Worm (Caenorhabditis elegans) whole organism, late embryonic: ENCODE measurements around the gene C06G3.3.
A peak's percentile ranks its signal among the peaks of the same experiment; 100 is the strongest.

Experiments used
- C38D4.7 ChIP-seq: fragments of 200-800 bp; sonication (Bioruptor generic); optimal IDR thresholded peaks from 2 replicates; lab custom pipeline; 2018; ENCODE audit warnings: mild to moderate bottlenecking, missing genetic modification characterization, moderate library complexity, missing compliant biosample characterization
- K09A11.1 ChIP-seq: sonication (generic microtip); optimal IDR thresholded peaks from 2 replicates; lab custom pipeline; 2017; ENCODE audit warnings: antibody characterized with exemption, mild to moderate bottlenecking, missing genetic modification characterization, missing compliant biosample characterization; ENCODE audit not compliant: insufficient read depth
- T23F11.4 ChIP-seq: fragments of 200-800 bp; sonication (Bioruptor generic); optimal IDR thresholded peaks from 2 replicates; lab custom pipeline; 2018; ENCODE audit warnings: mild to moderate bottlenecking, missing genetic modification characterization, missing compliant biosample characterization
- ahr-1 ChIP-seq: sonication (generic microtip); optimal IDR thresholded peaks from 2 replicates; lab custom pipeline; 2016; ENCODE audit warnings: missing genetic modification characterization, missing compliant biosample characterization
- ceh-18 ChIP-seq: sonication (generic microtip); optimal IDR thresholded peaks from 2 replicates; lab custom pipeline; 2016; ENCODE audit warnings: missing genetic modification characterization, missing compliant biosample characterization
- ceh-2 ChIP-seq: sonication (generic microtip); optimal IDR thresholded peaks from 2 replicates; lab custom pipeline; 2016; ENCODE audit warnings: missing genotype, missing genetic modification characterization, missing compliant biosample characterization
- ceh-24 ChIP-seq: sonication (generic microtip); optimal IDR thresholded peaks from 2 replicates; lab custom pipeline; 2016; ENCODE audit warnings: mild to moderate bottlenecking, missing genetic modification characterization, missing compliant biosample characterization
- ceh-34 ChIP-seq: sonication (generic microtip); optimal IDR thresholded peaks from 2 replicates; lab custom pipeline; 2016; ENCODE audit warnings: mild to moderate bottlenecking, missing genetic modification characterization, missing compliant biosample characterization
- ceh-48 ChIP-seq: sonication (generic microtip); optimal IDR thresholded peaks from 2 replicates; lab custom pipeline; 2016; ENCODE audit warnings: missing genetic modification characterization, inconsistent platforms, missing compliant biosample characterization
- ceh-6 ChIP-seq: fragments of 200-800 bp; sonication (Bioruptor generic); optimal IDR thresholded peaks from 2 replicates; lab custom pipeline; 2018; ENCODE audit warnings: mild to moderate bottlenecking, missing genetic modification characterization, missing compliant biosample characterization
- che-1 ChIP-seq: sonication (generic microtip); optimal IDR thresholded peaks from 2 replicates; lab custom pipeline; 2016; ENCODE audit warnings: mild to moderate bottlenecking, missing genetic modification characterization, missing compliant biosample characterization
- dve-1 ChIP-seq: sonication (generic microtip); optimal IDR thresholded peaks from 2 replicates; lab custom pipeline; 2017; ENCODE audit warnings: antibody characterized with exemption, mild to moderate bottlenecking, missing genetic modification characterization, missing compliant biosample characterization
- elt-2 ChIP-seq: sonication (generic microtip); optimal IDR thresholded peaks from 2 replicates; lab custom pipeline; 2016; ENCODE audit warnings: missing genetic modification reagents, missing genetic modification characterization, missing compliant biosample characterization
- eyg-1 ChIP-seq: sonication (generic microtip); optimal IDR thresholded peaks from 2 replicates; lab custom pipeline; 2016; ENCODE audit warnings: missing genotype, missing genetic modification characterization, missing compliant biosample characterization
- hlh-13 ChIP-seq: fragments of 200-800 bp; sonication (Bioruptor generic); optimal IDR thresholded peaks from 2 replicates; lab custom pipeline; 2018; ENCODE audit warnings: mild to moderate bottlenecking, missing genetic modification characterization, missing compliant biosample characterization
- hlh-15 ChIP-seq: sonication (generic microtip); optimal IDR thresholded peaks from 2 replicates; lab custom pipeline; 2016; ENCODE audit warnings: missing genetic modification characterization, missing compliant biosample characterization
- hlh-6 ChIP-seq: sonication (generic microtip); optimal IDR thresholded peaks from 2 replicates; lab custom pipeline; 2016; ENCODE audit warnings: missing genotype, missing genetic modification characterization, missing compliant biosample characterization
- lim-6 ChIP-seq: sonication (generic microtip); optimal IDR thresholded peaks from 2 replicates; lab custom pipeline; 2016; ENCODE audit warnings: missing genetic modification characterization, missing compliant biosample characterization
- lin-11 ChIP-seq: fragments of 200-800 bp; sonication (Bioruptor generic); optimal IDR thresholded peaks from 2 replicates; lab custom pipeline; 2018; ENCODE audit warnings: mild to moderate bottlenecking, missing genetic modification characterization, missing compliant biosample characterization
- madf-2 ChIP-seq: sonication (generic microtip); optimal IDR thresholded peaks from 2 replicates; lab custom pipeline; 2017; ENCODE audit warnings: missing genetic modification characterization, missing compliant biosample characterization
- mec-3 ChIP-seq: sonication (generic microtip); optimal IDR thresholded peaks from 2 replicates; lab custom pipeline; 2016; ENCODE audit warnings: borderline replicate concordance, missing genetic modification characterization, missing compliant biosample characterization
- nfya-1 ChIP-seq: sonication (generic microtip); optimal IDR thresholded peaks from 2 replicates; lab custom pipeline; 2017; ENCODE audit warnings: missing genetic modification characterization, mild to moderate bottlenecking, missing compliant biosample characterization, antibody characterized with exemption, moderate library complexity
- npax-4 ChIP-seq: sonication (generic microtip); optimal IDR thresholded peaks from 2 replicates; lab custom pipeline; 2016; ENCODE audit warnings: missing genetic modification characterization, missing compliant biosample characterization
- odd-2 ChIP-seq: sonication (generic microtip); optimal IDR thresholded peaks from 2 replicates; lab custom pipeline; 2017; ENCODE audit warnings: antibody characterized with exemption, mild to moderate bottlenecking, missing genetic modification characterization, missing compliant biosample characterization
- pag-3 ChIP-seq: sonication (generic microtip); optimal IDR thresholded peaks from 2 replicates; lab custom pipeline; 2016; ENCODE audit warnings: missing compliant biosample characterization, missing genetic modification characterization, borderline replicate concordance
- pat-9 ChIP-seq: fragments of 200-800 bp; sonication (Bioruptor generic); optimal IDR thresholded peaks from 2 replicates; lab custom pipeline; 2018; ENCODE audit warnings: mild to moderate bottlenecking, missing genetic modification characterization, moderate library complexity, missing compliant biosample characterization
- pax-1 ChIP-seq: fragments of 150-350 bp; optimal IDR thresholded peaks from 2 replicates; lab custom pipeline; 2014; ENCODE audit warnings: missing biosample characterization, missing genetic modification characterization
- pha-4 ChIP-seq: fragments of 150-350 bp; optimal IDR thresholded peaks from 2 replicates; lab custom pipeline; 2018; ENCODE audit warnings: missing biosample characterization, missing genetic modification reagents, missing genetic modification characterization
- pqm-1 ChIP-seq: sonication (generic microtip); optimal IDR thresholded peaks from 2 replicates; lab custom pipeline; 2016; ENCODE audit warnings: missing genetic modification characterization, missing compliant biosample characterization
- ref-2 ChIP-seq: sonication (generic microtip); optimal IDR thresholded peaks from 2 replicates; lab custom pipeline; 2016; ENCODE audit warnings: missing genetic modification characterization, missing compliant biosample characterization
- rnt-1 ChIP-seq: sonication (generic microtip); optimal IDR thresholded peaks from 2 replicates; lab custom pipeline; 2016; ENCODE audit warnings: missing genetic modification characterization, missing compliant biosample characterization
- sdc-2 ChIP-seq: sonication (generic microtip); optimal IDR thresholded peaks from 2 replicates; lab custom pipeline; 2016; ENCODE audit warnings: missing genotype, missing genetic modification characterization, missing compliant biosample characterization
- sox-2 ChIP-seq: fragments of 200-800 bp; sonication (Bioruptor generic); IDR thresholded peaks from 2 replicates; pipeline ENCODE4 v1.3.6; 2022; ENCODE audit warnings: missing genetic modification reagents, missing genetic modification characterization, missing compliant biosample characterization
- tbx-2 ChIP-seq: sonication (generic microtip); optimal IDR thresholded peaks from 2 replicates; lab custom pipeline; 2016; ENCODE audit warnings: missing genetic modification characterization, missing compliant biosample characterization
- tbx-7 ChIP-seq: sonication (generic microtip); optimal IDR thresholded peaks from 2 replicates; lab custom pipeline; 2016; ENCODE audit warnings: missing genotype, missing genetic modification characterization, missing compliant biosample characterization
- ttx-3 ChIP-seq: sonication (generic microtip); optimal IDR thresholded peaks from 2 replicates; lab custom pipeline; 2016; ENCODE audit warnings: missing genetic modification reagents, missing genetic modification characterization, missing compliant biosample characterization
- unc-3 ChIP-seq, 2 experiments: fragments of 200-800 bp in 1 of 2; sonication (Bioruptor generic) in 1 of 2; sonication (generic microtip) in 1 of 2; conservative IDR thresholded peaks in 1 of 2; optimal IDR thresholded peaks in 1 of 2; 2 replicates each; pipeline versions ENCODE4 v1.3.6 to Lab custom; 2016 to 2022; ENCODE audit warnings: missing compliant biosample characterization in 2 of 2, missing genetic modification characterization in 2 of 2, missing genetic modification reagents in 1 of 2
- unc-42 ChIP-seq: sonication (generic microtip); optimal IDR thresholded peaks from 2 replicates; lab custom pipeline; 2016; ENCODE audit warnings: missing genotype, missing genetic modification characterization, missing compliant biosample characterization
- unc-55 ChIP-seq: sonication (generic microtip); optimal IDR thresholded peaks from 2 replicates; lab custom pipeline; 2017; ENCODE audit warnings: missing biosample characterization, missing genetic modification reagents, missing genetic modification characterization
- unc-86 ChIP-seq: sonication (generic microtip); optimal IDR thresholded peaks from 2 replicates; lab custom pipeline; 2016; ENCODE audit warnings: missing genetic modification characterization, missing compliant biosample characterization
- ztf-16 ChIP-seq: sonication (generic microtip); optimal IDR thresholded peaks from 2 replicates; lab custom pipeline; 2017; ENCODE audit warnings: missing genetic modification characterization, missing compliant biosample characterization

The C06G3.3 gene

ce11 chrIV:7044552-7045139, 8.7 kb downstream of the C06G3.3 start, which contains the start of gene tin-9.1:
Gene tin-9.1, minus strand, starts transcription at chrIV:7044602.
- TF ChIP-seq unc-86 (tag; lab: Kevin White, UChicago), result no peak
- TF ChIP-seq T23F11.4 (GFP tag; lab: Kevin White, UChicago), result no peak
- peak; percentile 32 for TF ChIP-seq nfya-1 (tag; lab: Kevin White, UChicago)
- TF ChIP-seq ceh-2 (tag; lab: Kevin White, UChicago), result no peak
- no peak for TF ChIP-seq unc-3 (GFP tag; conservative IDR thresholded peaks at IDR 0.05; lab: Robert Waterston, UW)
- TF ChIP-seq unc-3 (tag; optimal IDR thresholded peaks at IDR 0.05; lab: Kevin White, UChicago), result no peak
- TF ChIP-seq pax-1, result no peak
- peak; percentile 8 for TF ChIP-seq unc-42 (tag; lab: Kevin White, UChicago)
- no peak for TF ChIP-seq pag-3 (tag; lab: Kevin White, UChicago)

- TF ChIP-seq npax-4 (tag; lab: Kevin White, UChicago) (no peak), elt-2 (tag; lab: Kevin White, UChicago) (peak; percentile 19)
These were observed 9.5 kb downstream of the C06G3.3 start for ce11 chrIV:7045362-7045936.

DNA sequence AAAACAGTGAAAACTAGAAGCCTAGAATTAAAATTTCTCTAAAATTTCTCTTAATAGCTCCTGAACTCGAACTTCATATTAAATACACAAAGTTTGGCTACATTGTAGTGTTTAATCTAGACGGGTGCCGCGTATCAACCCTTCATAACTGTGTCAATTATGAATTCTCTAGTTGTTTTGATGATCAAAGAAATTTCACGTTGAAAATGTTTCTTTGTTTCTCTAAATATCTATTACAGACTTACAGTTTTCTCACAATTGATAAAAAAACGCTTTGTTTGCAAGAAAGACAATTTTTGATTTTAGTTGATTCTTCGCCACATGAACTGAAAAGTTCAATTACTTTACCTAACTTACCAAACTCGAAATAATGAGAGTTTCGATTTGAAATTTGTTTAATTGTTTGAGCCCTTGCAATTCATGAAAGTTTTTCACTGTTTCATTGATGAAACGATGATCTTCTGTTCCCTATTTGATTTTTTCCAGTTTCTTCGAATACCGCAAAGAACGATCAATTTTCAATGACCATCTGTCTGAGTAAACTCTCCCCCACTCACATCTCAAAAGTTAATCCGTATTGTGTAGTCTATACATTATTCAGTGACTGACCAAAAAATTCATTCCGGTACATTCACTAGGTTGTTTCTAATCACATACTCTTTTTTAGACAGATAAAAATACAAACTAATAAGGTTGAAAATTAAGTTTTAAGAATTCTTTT, 10.9 kb downstream of the C06G3.3 start:
- no peak for TF ChIP-seq odd-2 (tag; lab: Kevin White, UChicago)
- TF ChIP-seq hlh-15 (tag; lab: Kevin White, UChicago), result no peak
- TF ChIP-seq C38D4.7 (GFP tag; lab: Kevin White, UChicago), result no peak
- no peak for TF ChIP-seq ref-2 (tag; lab: Kevin White, UChicago)
- TF ChIP-seq unc-3 (GFP tag; conservative IDR thresholded peaks at IDR 0.05; lab: Robert Waterston, UW), result no peak
- no peak for TF ChIP-seq unc-3 (tag; optimal IDR thresholded peaks at IDR 0.05; lab: Kevin White, UChicago)
- no peak for TF ChIP-seq ceh-48
- TF ChIP-seq ahr-1 (tag; lab: Kevin White, UChicago), result no peak
- no peak for TF ChIP-seq che-1 (tag; lab: Kevin White, UChicago)
- TF ChIP-seq eyg-1 (tag; lab: Kevin White, UChicago), result no peak
- TF ChIP-seq pha-4, result no peak
- no peak for TF ChIP-seq nfya-1 (tag; lab: Kevin White, UChicago)
- no peak for TF ChIP-seq tbx-2 (tag; lab: Kevin White, UChicago)
- TF ChIP-seq unc-86 (tag; lab: Kevin White, UChicago), result no peak

DNA sequence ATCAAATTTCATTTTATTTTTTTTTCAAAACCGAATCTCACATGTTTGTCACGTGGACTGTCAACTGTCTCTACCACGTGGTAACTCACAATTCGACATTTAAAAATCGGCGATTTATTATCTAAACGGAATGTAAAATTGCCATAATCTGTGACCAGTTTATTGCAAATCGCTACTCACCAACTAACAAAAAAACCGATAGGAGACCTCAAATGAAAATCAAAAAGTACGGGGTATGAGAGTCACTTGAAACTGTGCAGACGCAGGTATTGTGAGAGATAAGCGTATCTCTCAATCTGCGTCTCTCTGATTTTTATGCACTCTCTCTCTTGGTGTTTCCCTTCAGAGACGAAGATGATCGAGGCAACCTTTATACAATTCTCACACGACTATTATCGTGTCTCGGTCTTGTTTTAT, 11.8 kb downstream of the C06G3.3 start:
- no peak for TF ChIP-seq madf-2 (tag; lab: Kevin White, UChicago)
- TF ChIP-seq ahr-1 (tag; lab: Kevin White, UChicago), result no peak
- TF ChIP-seq mec-3 (tag; lab: Kevin White, UChicago), result no peak
- TF ChIP-seq ceh-6 (GFP tag; lab: Kevin White, UChicago), result no peak
- TF ChIP-seq rnt-1 (tag; lab: Kevin White, UChicago), result no peak
- TF ChIP-seq pag-3 (tag; lab: Kevin White, UChicago), result no peak
- no peak for TF ChIP-seq npax-4 (tag; lab: Kevin White, UChicago)
- TF ChIP-seq sdc-2, result no peak
- TF ChIP-seq pqm-1 (tag; lab: Kevin White, UChicago), result peak; percentile 30
- TF ChIP-seq sox-2, result no peak
- TF ChIP-seq T23F11.4 (GFP tag; lab: Kevin White, UChicago), result no peak
- TF ChIP-seq C38D4.7 (GFP tag; lab: Kevin White, UChicago), result no peak
- no peak for TF ChIP-seq hlh-13 (GFP tag; lab: Kevin White, UChicago)
- TF ChIP-seq ttx-3 (tag; lab: Kevin White, UChicago), result no peak
- no peak for TF ChIP-seq hlh-6
- no peak for TF ChIP-seq K09A11.1 (tag; lab: Kevin White, UChicago)
- no peak for TF ChIP-seq hlh-15 (tag; lab: Kevin White, UChicago)
- TF ChIP-seq tbx-7 (tag; lab: Kevin White, UChicago), result no peak
- TF ChIP-seq unc-55 (GFP tag; lab: Kevin White, UChicago), result peak; percentile 13
- TF ChIP-seq ceh-24, result no peak
- TF ChIP-seq ceh-34, result no peak
- peak; percentile 1 for TF ChIP-seq ceh-18 (tag; lab: Kevin White, UChicago)
- TF ChIP-seq elt-2 (tag; lab: Kevin White, UChicago), result peak; percentile 62
- no peak for TF ChIP-seq unc-86 (tag; lab: Kevin White, UChicago)
- no peak for TF ChIP-seq ztf-16 (tag; lab: Kevin White, UChicago)
- TF ChIP-seq lin-11 (tag; lab: Kevin White, UChicago), result no peak
- no peak for TF ChIP-seq pax-1
- peak; percentile 27 for TF ChIP-seq dve-1
- no peak for TF ChIP-seq lim-6 (tag; lab: Kevin White, UChicago)
- no peak for TF ChIP-seq pat-9
